Worm (Caenorhabditis elegans) whole organism, mixed stage, embryonic: ENCODE measurements around the gene C01G10.7.

Experiments used
- lin-32 ChIP-seq: fragments of 200-800 bp; sonication (Bioruptor generic); optimal IDR thresholded peaks from 2 replicates; lab custom pipeline; 2018; ENCODE audit warnings: mild to moderate bottlenecking, missing genetic modification characterization, missing compliant biosample characterization
- nhr-237 ChIP-seq: fragments of 150-350 bp; optimal IDR thresholded peaks from 2 replicates; lab custom pipeline; 2014; ENCODE audit warnings: missing biosample characterization, missing genetic modification characterization

- TF ChIP-seq nhr-237 (tag; lab: Kevin White, UChicago) (no peak), lin-32 (GFP tag; lab: Kevin White, UChicago) (no peak)
Observed at ce11 chrV:15055873-15056272, 29.7 kb upstream of the C01G10.7 start, which contains the start of gene C25D7.16.
